Fruit fly (Drosophila melanogaster): ENCODE measurements around the gene kek5.

kek5 gene

DNA sequence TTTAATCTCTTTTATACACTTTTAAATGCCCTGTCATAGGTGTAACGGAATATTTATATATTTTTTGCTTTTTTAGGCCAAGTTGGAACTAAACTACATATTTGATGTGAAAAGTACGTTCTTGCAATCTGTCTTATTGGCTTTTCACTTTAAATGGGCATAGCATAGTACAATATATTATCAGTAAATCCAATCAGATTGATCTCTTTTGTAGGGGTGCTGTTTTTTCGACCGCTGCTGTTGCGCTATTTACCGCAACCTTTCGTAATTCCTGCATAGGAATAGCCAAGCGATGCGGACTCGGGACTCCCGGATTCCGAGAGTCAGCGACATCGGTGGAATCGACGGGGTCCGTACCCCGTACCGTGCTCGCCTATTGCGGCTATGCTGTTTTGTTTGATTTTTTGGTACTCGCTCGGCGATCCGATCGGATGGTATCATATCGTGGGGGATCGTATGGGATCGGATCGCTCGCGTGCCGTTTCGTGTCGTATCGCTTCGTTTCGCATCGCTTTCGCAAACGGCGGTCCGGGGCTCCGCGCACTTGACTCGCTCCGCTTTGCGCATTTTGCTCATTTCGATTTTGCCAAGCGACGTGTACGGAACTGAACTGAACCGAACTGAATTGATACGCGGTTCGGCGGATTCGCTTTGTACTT lies 144.9 kb downstream of the kek5 start (continued):
- TF ChIP-seq BEAF-32 (GFP tag; optimal IDR thresholded peaks at IDR 0.05) (peak; percentile 1), nerfin-1 (tag; optimal IDR thresholded peaks at IDR 0.05) (no peak), Dbx (GFP tag; IDR thresholded peaks at IDR 0.05) (peak; percentile 64; the same call in 1 of the 3 replicates), nerfin-2 (GFP tag; IDR thresholded peaks at IDR 0.05; ENCODE audit: partially characterized antibody) (no peak), slou (GFP tag; optimal IDR thresholded peaks at IDR 0.05) (no peak), Stat92E (GFP tag; optimal IDR thresholded peaks at IDR 0.05) (no peak), mirr (GFP tag; optimal IDR thresholded peaks at IDR 0.05) (peak; percentile 75), CG18599 (GFP tag; optimal IDR thresholded peaks at IDR 0.05) (peak; percentile 47), her (GFP tag; optimal IDR thresholded peaks at IDR 0.05) (peak; percentile 16), Drgx (GFP tag; IDR thresholded peaks at IDR 0.05) (peak; percentile 50; the same call in 1 of the 2 replicates), CG4854 (GFP tag; optimal IDR thresholded peaks at IDR 0.05) (no peak), CG42726 (GFP tag; IDR thresholded peaks at IDR 0.05; ENCODE audit: partially characterized antibody) (peak; percentile 29; the same call in 1 of the 2 replicates), NfI (GFP tag; optimal IDR thresholded peaks at IDR 0.05) (peak; percentile 15), abd-A (tag; optimal IDR thresholded peaks at IDR 0.05) (peak; percentile 1), CG4282 (GFP tag; optimal IDR thresholded peaks at IDR 0.05) (no peak), CG4730 (GFP tag; IDR thresholded peaks at IDR 0.05) (no peak), pros (GFP tag; optimal IDR thresholded peaks at IDR 0.05) (no peak), Gug (GFP tag; IDR thresholded peaks at IDR 0.05) (no peak), Dref (GFP tag; IDR thresholded peaks at IDR 0.05) (no peak), CG3838 (GFP tag; optimal IDR thresholded peaks at IDR 0.05) (no peak), D (optimal IDR thresholded peaks at IDR 0.05) (no peak), D (GFP tag; optimal IDR thresholded peaks at IDR 0.05) (no peak), CG34224 (GFP tag; IDR thresholded peaks at IDR 0.05; ENCODE audit: partially characterized antibody) (0 out of 3 replicates have a peak, but pooled peaks have one; percentile 9), Fer1 (GFP tag; optimal IDR thresholded peaks at IDR 0.05) (peak; percentile 39), CG6765 (GFP tag; optimal IDR thresholded peaks at IDR 0.05) (peak; percentile 16), gcm (GFP tag; optimal IDR thresholded peaks at IDR 0.05) (no peak), CG2875 (GFP tag; optimal IDR thresholded peaks at IDR 0.05) (no peak), gro (GFP tag; optimal IDR thresholded peaks at IDR 0.05) (peak; percentile 78), nom (GFP tag; optimal IDR thresholded peaks at IDR 0.05) (peak; percentile 67), Doc2 (GFP tag; IDR thresholded peaks at IDR 0.05) (no peak), HLHmδ (GFP tag; optimal IDR thresholded peaks at IDR 0.05) (no peak), wdn (GFP tag; IDR thresholded peaks at IDR 0.05) (peak; percentile 11; the same call in 1 of the 2 replicates), D19A (tag; optimal IDR thresholded peaks at IDR 0.05) (no peak), tin (GFP tag; optimal IDR thresholded peaks at IDR 0.05) (no peak), CG34376 (GFP tag; optimal IDR thresholded peaks at IDR 0.05) (peak; percentile 89), ftz-f1 (GFP tag; optimal IDR thresholded peaks at IDR 0.05) (no peak), CG2116 (GFP tag; optimal IDR thresholded peaks at IDR 0.05) (no peak), Dfd (GFP tag; optimal IDR thresholded peaks at IDR 0.05) (no peak), cas (GFP tag; IDR thresholded peaks at IDR 0.05) (0 out of 2 replicates have a peak, but pooled peaks have one; percentile 5), CG13894 (tag; optimal IDR thresholded peaks at IDR 0.05) (peak; percentile 95), inv (GFP tag; IDR thresholded peaks at IDR 0.05; ENCODE audit: partially characterized antibody) (peak; percentile 23; the same call in 1 of the 2 replicates), sisA (GFP tag; IDR thresholded peaks at IDR 0.05) (no peak), CG13287 (GFP tag; IDR thresholded peaks at IDR 0.05; ENCODE audit: partially characterized antibody) (peak; percentile 42), CG3281 (GFP tag; optimal IDR thresholded peaks at IDR 0.05) (peak; percentile 12), CG12071 (GFP tag; optimal IDR thresholded peaks at IDR 0.05) (peak; percentile 10), CG13296 (GFP tag; optimal IDR thresholded peaks at IDR 0.05) (peak; percentile 19), CG10543 (GFP tag; optimal IDR thresholded peaks at IDR 0.05) (peak; percentile 98), maf-S (GFP tag; optimal IDR thresholded peaks at IDR 0.05) (no peak), rib (GFP tag; IDR thresholded peaks at IDR 0.05) (peak; percentile 85)

Data from whole organism, embryonic.